Worm (Caenorhabditis elegans) whole organism, young adult: ENCODE measurements around the gene vhp-1.

Experiments
- B0035.1 ChIP-seq: sonication (generic microtip); optimal IDR thresholded peaks from 2 replicates; lab custom pipeline; 2016; ENCODE audit warnings: missing genetic modification characterization, mild to moderate bottlenecking, missing compliant biosample characterization, missing genotype, missing genetic modification reagents
- B0261.1 ChIP-seq: sonication (generic microtip); optimal IDR thresholded peaks from 2 replicates; lab custom pipeline; 2016; ENCODE audit warnings: mild to moderate bottlenecking, missing genetic modification characterization, moderate library complexity, missing compliant biosample characterization
- C06A6.2 ChIP-seq: fragments of 200-800 bp; sonication (Bioruptor generic); conservative IDR thresholded peaks from 2 replicates; pipeline ENCODE4 v1.3.6; 2022; ENCODE audit warnings: missing genetic modification characterization, missing compliant biosample characterization
- F22D6.2 ChIP-seq: sonication (generic microtip); optimal IDR thresholded peaks from 2 replicates; lab custom pipeline; 2016; ENCODE audit warnings: mild to moderate bottlenecking, missing genetic modification characterization, missing compliant biosample characterization
- F49E8.2 ChIP-seq: sonication (generic microtip); optimal IDR thresholded peaks from 3 replicates; lab custom pipeline; 2017; ENCODE audit warnings: missing genetic modification characterization, mild to moderate bottlenecking, missing compliant biosample characterization, antibody characterized with exemption, moderate library complexity; ENCODE audit not compliant: insufficient read depth
- F57A8.1 ChIP-seq: fragments of 200-800 bp; sonication (Bioruptor generic); optimal IDR thresholded peaks from 2 replicates; lab custom pipeline; 2018; ENCODE audit warnings: mild to moderate bottlenecking, missing genetic modification characterization, moderate library complexity, missing compliant biosample characterization
- F57C9.4 ChIP-seq: sonication (generic microtip); optimal IDR thresholded peaks from 2 replicates; lab custom pipeline; 2017; ENCODE audit warnings: mild to moderate bottlenecking, missing genetic modification characterization, missing compliant biosample characterization
- Y53G8AR.9 ChIP-seq: fragments of 200-800 bp; sonication (Bioruptor generic); conservative IDR thresholded peaks from 2 replicates; pipeline ENCODE4 v1.3.6; 2022; ENCODE audit warnings: missing genetic modification reagents, missing genetic modification characterization, missing compliant biosample characterization
- Y67H2A.10 ChIP-seq: fragments of 200-800 bp; sonication (Bioruptor generic); conservative IDR thresholded peaks from 2 replicates; pipeline ENCODE4 v1.3.6; 2022; ENCODE audit warnings: missing genetic modification reagents, missing genetic modification characterization, missing compliant biosample characterization
- Y79H2A.3 ChIP-seq: fragments of 200-800 bp; sonication (Bioruptor generic); conservative IDR thresholded peaks from 2 replicates; pipeline ENCODE4 v1.3.6; 2022; ENCODE audit warnings: missing genetic modification reagents, missing genetic modification characterization, missing compliant biosample characterization
- Y95B8A.8 ChIP-seq: fragments of 200-800 bp; sonication (Bioruptor generic); IDR thresholded peaks from 2 replicates; pipeline ENCODE4 v1.3.6; 2022; ENCODE audit warnings: missing genetic modification reagents, missing genetic modification characterization, missing compliant biosample characterization
- ceh-40 ChIP-seq: fragments of 200-800 bp; sonication (Bioruptor generic); IDR thresholded peaks from 2 replicates; pipeline ENCODE4 v1.3.6; 2022; ENCODE audit warnings: missing genetic modification characterization, missing compliant biosample characterization
- ceh-79 ChIP-seq: sonication (generic microtip); optimal IDR thresholded peaks from 2 replicates; lab custom pipeline; 2017; ENCODE audit warnings: mild to moderate bottlenecking, missing genetic modification characterization, missing compliant biosample characterization
- ceh-91 ChIP-seq: fragments of 200-800 bp; sonication (Bioruptor generic); IDR thresholded peaks from 2 replicates; pipeline ENCODE4 v1.3.6; 2022; ENCODE audit warnings: missing genetic modification reagents, missing genetic modification characterization, missing compliant biosample characterization
- chd-7 ChIP-seq: sonication (generic microtip); optimal IDR thresholded peaks from 2 replicates; lab custom pipeline; 2016; ENCODE audit warnings: mild to moderate bottlenecking, missing genetic modification characterization, moderate library complexity, missing compliant biosample characterization
- dpl-1 ChIP-seq: fragments of 150-350 bp; optimal IDR thresholded peaks from 2 replicates; lab custom pipeline; 2014; ENCODE audit warnings: missing biosample characterization, missing genetic modification reagents, missing genetic modification characterization
- egl-44 ChIP-seq: fragments of 200-800 bp; sonication (Bioruptor generic); IDR thresholded peaks from 2 replicates; pipeline ENCODE4 v1.3.6; 2022; ENCODE audit warnings: missing genetic modification reagents, missing genetic modification characterization, missing compliant biosample characterization
- ekl-4 ChIP-seq: fragments of 200-800 bp; sonication (Bioruptor generic); IDR thresholded peaks from 2 replicates; pipeline ENCODE4 v1.3.6; 2022; ENCODE audit warnings: missing genetic modification reagents, missing genetic modification characterization, missing compliant biosample characterization
- gei-17 ChIP-seq: fragments of 200-800 bp; sonication (Bioruptor generic); optimal IDR thresholded peaks from 2 replicates; lab custom pipeline; 2018; ENCODE audit warnings: mild to moderate bottlenecking, missing genetic modification characterization, missing compliant biosample characterization
- hlh-12 ChIP-seq: sonication (generic microtip); optimal IDR thresholded peaks from 2 replicates; lab custom pipeline; 2016; ENCODE audit warnings: missing genetic modification characterization, missing compliant biosample characterization
- hmg-1.2 ChIP-seq: fragments of 200-800 bp; sonication (Bioruptor generic); IDR thresholded peaks from 2 replicates; pipeline ENCODE4 v1.3.6; 2022; ENCODE audit warnings: missing genetic modification reagents, missing genetic modification characterization, missing compliant biosample characterization
- hmg-20 ChIP-seq: fragments of 200-800 bp; sonication (Bioruptor generic); IDR thresholded peaks from 2 replicates; pipeline ENCODE4 v1.3.6; 2022; ENCODE audit warnings: missing genetic modification reagents, missing genetic modification characterization, missing compliant biosample characterization
- hsf-1 ChIP-seq: fragments of 200-800 bp; sonication (Bioruptor generic); IDR thresholded peaks from 2 replicates; pipeline ENCODE4 v1.3.6; 2022; ENCODE audit warnings: missing genetic modification reagents, missing genetic modification characterization, missing compliant biosample characterization
- lag-1 ChIP-seq: fragments of 200-800 bp; sonication (Bioruptor generic); IDR thresholded peaks from 2 replicates; pipeline ENCODE4 v1.3.6; 2022; ENCODE audit warnings: missing genetic modification reagents, missing genetic modification characterization, missing compliant biosample characterization
- lin-26 ChIP-seq: fragments of 200-800 bp; sonication (Bioruptor generic); IDR thresholded peaks from 2 replicates; pipeline ENCODE4 v1.3.6; 2022; ENCODE audit warnings: missing genetic modification reagents, missing genetic modification characterization, missing compliant biosample characterization
- madf-10 ChIP-seq: sonication (generic microtip); optimal IDR thresholded peaks from 2 replicates; lab custom pipeline; 2016; ENCODE audit warnings: mild to moderate bottlenecking, missing genetic modification characterization, missing compliant biosample characterization
- mcd-1 ChIP-seq: fragments of 200-800 bp; sonication (Bioruptor generic); IDR thresholded peaks from 2 replicates; pipeline ENCODE4 v1.3.6; 2022; ENCODE audit warnings: missing genetic modification reagents, missing genetic modification characterization, missing compliant biosample characterization
- mes-4 ChIP-seq: sonication (generic microtip); optimal IDR thresholded peaks from 2 replicates; lab custom pipeline; 2016; ENCODE audit warnings: missing genotype, missing genetic modification characterization, missing compliant biosample characterization
- nfya-2 ChIP-seq: fragments of 200-800 bp; sonication (Bioruptor generic); IDR thresholded peaks from 2 replicates; pipeline ENCODE4 v1.3.6; 2022; ENCODE audit warnings: missing genetic modification reagents, missing genetic modification characterization, missing compliant biosample characterization
- rec-8 ChIP-seq, 2 experiments: sonication (generic microtip); optimal IDR thresholded peaks; 2 replicates each; lab custom pipeline; 2016; ENCODE audit warnings: mild to moderate bottlenecking in 2 of 2, missing genetic modification characterization in 2 of 2, missing genetic modification reagents in 2 of 2, missing genotype in 2 of 2, missing biosample characterization in 1 of 2, missing compliant biosample characterization in 1 of 2, moderate library complexity in 1 of 2
- sdz-38 ChIP-seq: sonication (generic microtip); optimal IDR thresholded peaks from 2 replicates; lab custom pipeline; 2016; ENCODE audit warnings: missing genotype, missing genetic modification characterization, missing compliant biosample characterization
- snpc-4 ChIP-seq, 5 experiments: fragments of 150-350 bp in 1 of 5; sonication (generic microtip) in 4 of 5; optimal IDR thresholded peaks; 2 replicates each; lab custom pipeline; 2014 to 2018; ENCODE audit warnings: missing genetic modification characterization in 5 of 5, missing biosample characterization in 3 of 5, antibody characterized with exemption in 2 of 5, mild to moderate bottlenecking in 2 of 5, missing compliant biosample characterization in 2 of 5, missing genotype in 2 of 5, moderate library complexity in 2 of 5, missing genetic modification reagents in 1 of 5
- sptf-2 ChIP-seq: fragments of 200-800 bp; sonication (Bioruptor generic); optimal IDR thresholded peaks from 2 replicates; lab custom pipeline; 2018; ENCODE audit warnings: mild to moderate bottlenecking, missing genetic modification characterization, missing compliant biosample characterization
- tbp1 ChIP-seq: fragments of 200-800 bp; sonication (Bioruptor generic); optimal IDR thresholded peaks from 2 replicates; lab custom pipeline; 2018; ENCODE audit warnings: mild to moderate bottlenecking, missing genetic modification characterization, missing compliant biosample characterization
- unc-130 ChIP-seq: sonication (generic microtip); optimal IDR thresholded peaks from 2 replicates; lab custom pipeline; 2016; ENCODE audit warnings: missing genetic modification reagents, missing genetic modification characterization, missing compliant biosample characterization
- xnd-1 ChIP-seq: sonication (generic microtip); optimal IDR thresholded peaks from 2 replicates; lab custom pipeline; 2016; ENCODE audit warnings: missing genotype, missing genetic modification reagents, missing genetic modification characterization, missing compliant biosample characterization
- zfh-2 ChIP-seq: fragments of 200-800 bp; sonication (Bioruptor generic); conservative IDR thresholded peaks from 2 replicates; pipeline ENCODE4 v1.3.6; 2022; ENCODE audit warnings: missing genetic modification reagents, missing genetic modification characterization, missing compliant biosample characterization
- ztf-18 ChIP-seq: sonication (generic microtip); optimal IDR thresholded peaks from 2 replicates; lab custom pipeline; 2016; ENCODE audit warnings: missing genotype, mild to moderate bottlenecking, missing genetic modification characterization, missing compliant biosample characterization
- ztf-6 ChIP-seq: fragments of 200-800 bp; sonication (Bioruptor generic); IDR thresholded peaks from 2 replicates; pipeline ENCODE4 v1.3.6; 2022; ENCODE audit warnings: missing genetic modification reagents, missing genetic modification characterization, missing compliant biosample characterization

The vhp-1 gene

ce11 chrII:5306197-5306596 is 16.9 kb upstream of the vhp-1 start:
- TF ChIP-seq chd-7 (tag; lab: Kevin White, UChicago) (no peak), madf-10 (tag; lab: Kevin White, UChicago) (no peak), xnd-1 (tag; lab: Kevin White, UChicago) (no peak), lag-1 (GFP tag; lab: Robert Waterston, UW) (no peak)

- no peak for TF ChIP-seq sptf-2
Measured at ce11 chrII:5307203-5307602, 15.9 kb upstream of the vhp-1 start.

ce11 chrII:5308961-5309360 is 14.1 kb upstream of the vhp-1 start:
- no peak for TF ChIP-seq Y53G8AR.9 (GFP tag; lab: Robert Waterston, UW)
- TF ChIP-seq ztf-18 (tag; lab: Kevin White, UChicago), result no peak
- no peak for TF ChIP-seq mes-4 (tag; lab: Kevin White, UChicago)
- TF ChIP-seq Y95B8A.8 (GFP tag; lab: Robert Waterston, UW), result no peak
- TF ChIP-seq dpl-1, result no peak
- no peak for TF ChIP-seq tbp1 (GFP tag; lab: Kevin White, UChicago)
- TF ChIP-seq ceh-91, result no peak
- TF ChIP-seq sdz-38 (tag; lab: Kevin White, UChicago), result no peak
- no peak for TF ChIP-seq F57A8.1 (GFP tag; lab: Kevin White, UChicago)
- TF ChIP-seq xnd-1 (tag; lab: Kevin White, UChicago), result no peak
- TF ChIP-seq nfya-2, result no peak
- TF ChIP-seq zfh-2 (GFP tag; lab: Robert Waterston, UW), result no peak
- no peak for TF ChIP-seq hmg-1.2 (GFP tag; lab: Robert Waterston, UW)
- TF ChIP-seq mcd-1 (GFP tag; lab: Robert Waterston, UW), result no peak
- TF ChIP-seq F22D6.2, result no peak
- TF ChIP-seq ceh-79, result no peak

ce11 chrII:5309720-5310119 is 13.4 kb upstream of the vhp-1 start:
- no peak for TF ChIP-seq Y79H2A.3 (GFP tag; lab: Robert Waterston, UW)
- no peak for TF ChIP-seq gei-17
- no peak for TF ChIP-seq unc-130
- no peak for TF ChIP-seq B0261.1 (tag; lab: Kevin White, UChicago)

ce11 chrII:5310795-5311194 is 12.3 kb upstream of the vhp-1 start:
- no peak for TF ChIP-seq hmg-20 (GFP tag; lab: Robert Waterston, UW)

ce11 chrII:5311746-5312145 is 11.3 kb upstream of the vhp-1 start, which contains the start of gene gcy-12:
gcy-12 (plus strand) TSS chrII:5312046.
- TF ChIP-seq hlh-12 (tag; lab: Kevin White, UChicago) (no peak), ceh-40 (GFP tag; lab: Robert Waterston, UW) (no peak), snpc-4 (GFP tag; optimal IDR thresholded peaks at IDR 0.05; lab: Kevin White, UChicago) (no peak), snpc-4 (tag; optimal IDR thresholded peaks at IDR 0.05; lab: Kevin White, UChicago) (no peak), B0035.1 (tag; lab: Kevin White, UChicago) (no peak), lin-26 (GFP tag; lab: Robert Waterston, UW) (no peak), egl-44 (GFP tag; lab: Robert Waterston, UW) (no peak), zfh-2 (GFP tag; lab: Robert Waterston, UW) (no peak), ztf-6 (GFP tag; lab: Robert Waterston, UW) (no peak), C06A6.2 (GFP tag; lab: Robert Waterston, UW) (no peak), F57C9.4 (tag; lab: Kevin White, UChicago) (no peak), Y67H2A.10 (GFP tag; lab: Robert Waterston, UW) (no peak), ekl-4 (GFP tag; lab: Robert Waterston, UW) (no peak), F49E8.2 (no peak), rec-8 (tag; optimal IDR thresholded peaks at IDR 0.05; lab: Kevin White, UChicago) (no peak), hsf-1 (GFP tag; lab: Robert Waterston, UW) (no peak)
